Worm (Caenorhabditis elegans) whole organism, L1 larva: Measurements from ENCODE around the gene F26G1.11.

ENCODE experiments used
- C04F5.9 ChIP-seq: sonication (generic microtip); optimal IDR thresholded peaks from 2 replicates; lab custom pipeline; 2016; ENCODE audit warnings: missing genetic modification characterization, missing compliant biosample characterization
- Y116A8C.19 ChIP-seq: sonication (generic microtip); optimal IDR thresholded peaks from 2 replicates; lab custom pipeline; 2016; ENCODE audit warnings: missing compliant biosample characterization, missing genetic modification characterization, borderline replicate concordance
- aha-1 ChIP-seq: fragments of 150-350 bp; optimal IDR thresholded peaks from 2 replicates; lab custom pipeline; 2014; ENCODE audit warnings: missing biosample characterization, missing genetic modification characterization
- aly-2 ChIP-seq: fragments of 150-350 bp; optimal IDR thresholded peaks from 2 replicates; lab custom pipeline; 2014; ENCODE audit warnings: missing biosample characterization, missing genetic modification characterization
- blmp-1 ChIP-seq: fragments of 150-350 bp; optimal IDR thresholded peaks from 2 replicates; lab custom pipeline; 2014; ENCODE audit warnings: missing biosample characterization, missing genetic modification characterization
- ceh-8 ChIP-seq: fragments of 200-800 bp; sonication (Bioruptor generic); optimal IDR thresholded peaks from 2 replicates; lab custom pipeline; 2018; ENCODE audit warnings: mild to moderate bottlenecking, missing genetic modification characterization, moderate library complexity, missing compliant biosample characterization
- ceh-82 ChIP-seq, 3 experiments: fragments of 150-350 bp in 1 of 3; sonication (generic microtip) in 2 of 3; optimal IDR thresholded peaks; 2 replicates each; lab custom pipeline; 2014 to 2017; ENCODE audit warnings: missing biosample characterization in 3 of 3, missing genetic modification characterization in 3 of 3
- ceh-88 ChIP-seq: fragments of 200-800 bp; sonication (Bioruptor generic); IDR thresholded peaks from 2 replicates; pipeline ENCODE4 v1.3.6; 2022; ENCODE audit warnings: missing genetic modification characterization, missing compliant biosample characterization
- dpl-1 ChIP-seq, 3 experiments: fragments of 150-350 bp in 2 of 3; sonication (generic microtip) in 1 of 3; optimal IDR thresholded peaks; 2 replicates each; lab custom pipeline; 2014 to 2017; ENCODE audit warnings: missing biosample characterization in 3 of 3, missing genetic modification characterization in 3 of 3, missing genetic modification reagents in 3 of 3
- efl-1 ChIP-seq, 4 experiments: fragments of 150-350 bp; optimal IDR thresholded peaks in 3 of 4; peaks in 1 of 4; 1 replicate in 1 of 4; 2 replicates in 3 of 4; lab custom pipeline; 2014; ENCODE audit warnings: missing biosample characterization in 2 of 4, missing genetic modification characterization in 2 of 4, missing genetic modification reagents in 2 of 4
- efl-3 ChIP-seq: fragments of 200-800 bp; sonication (Bioruptor generic); optimal IDR thresholded peaks from 2 replicates; lab custom pipeline; 2018; ENCODE audit warnings: mild to moderate bottlenecking, missing genetic modification characterization, missing compliant biosample characterization
- egl-27 ChIP-seq, 2 experiments: fragments of 150-350 bp in 1 of 2; sonication (generic microtip); optimal IDR thresholded peaks; 3 replicates each; lab custom pipeline; 2017 to 2018; ENCODE audit warnings: missing biosample characterization in 2 of 2, missing genetic modification characterization in 2 of 2, missing genetic modification reagents in 2 of 2
- elt-3 ChIP-seq, 6 experiments: fragments of 150-350 bp in 1 of 6; sonication (generic microtip); optimal IDR thresholded peaks; 2 replicates each; lab custom pipeline; 2017 to 2018; ENCODE audit warnings: missing biosample characterization in 6 of 6, missing genetic modification characterization in 6 of 6, inconsistent platforms in 1 of 6
- fkh-4 ChIP-seq: sonication (generic microtip); optimal IDR thresholded peaks from 2 replicates; lab custom pipeline; 2016; ENCODE audit warnings: missing compliant biosample characterization, missing genetic modification characterization, borderline replicate concordance
- fkh-8 ChIP-seq: sonication (generic microtip); optimal IDR thresholded peaks from 2 replicates; lab custom pipeline; 2016; ENCODE audit warnings: mild to moderate bottlenecking, missing genetic modification characterization, missing compliant biosample characterization
- fos-1 ChIP-seq: fragments of 150-350 bp; optimal IDR thresholded peaks from 2 replicates; lab custom pipeline; 2014; ENCODE audit warnings: missing biosample characterization, missing genetic modification characterization
- hlh-4 ChIP-seq: sonication (generic microtip); optimal IDR thresholded peaks from 2 replicates; lab custom pipeline; 2016; ENCODE audit warnings: mild to moderate bottlenecking, missing genetic modification characterization, missing compliant biosample characterization
- irx-1 ChIP-seq: sonication (generic microtip); optimal IDR thresholded peaks from 2 replicates; lab custom pipeline; 2016; ENCODE audit warnings: missing genetic modification characterization, missing compliant biosample characterization
- isw-1 ChIP-seq: fragments of 200-800 bp; sonication (Bioruptor generic); IDR thresholded peaks from 2 replicates; pipeline ENCODE4 v1.3.6; 2022; ENCODE audit warnings: missing genetic modification characterization, missing compliant biosample characterization
- lin-14 ChIP-seq: fragments of 200-800 bp; sonication (Bioruptor generic); optimal IDR thresholded peaks from 2 replicates; lab custom pipeline; 2018; ENCODE audit warnings: mild to moderate bottlenecking, missing genetic modification characterization, moderate library complexity, missing compliant biosample characterization
- lin-35 ChIP-seq, 2 experiments: fragments of 150-350 bp; optimal IDR thresholded peaks; 2 replicates each; lab custom pipeline; 2014; ENCODE audit warnings: missing biosample characterization in 2 of 2, missing genetic modification characterization in 2 of 2, missing genetic modification reagents in 2 of 2
- lir-3 ChIP-seq: sonication (generic microtip); optimal IDR thresholded peaks from 2 replicates; lab custom pipeline; 2016; ENCODE audit warnings: mild to moderate bottlenecking, missing genetic modification characterization, moderate library complexity, missing compliant biosample characterization; ENCODE audit not compliant: poor library complexity
- mab-9 ChIP-seq: fragments of 200-800 bp; sonication (Bioruptor generic); IDR thresholded peaks from 2 replicates; pipeline ENCODE4 v1.3.6; 2022; ENCODE audit warnings: missing genetic modification reagents, missing genetic modification characterization, missing compliant biosample characterization
- mdl-1 ChIP-seq, 2 experiments: fragments of 150-350 bp; optimal IDR thresholded peaks; 2 replicates each; lab custom pipeline; 2014 to 2017; ENCODE audit warnings: missing biosample characterization in 2 of 2, missing genetic modification characterization in 2 of 2, inconsistent platforms in 1 of 2
- mef-2 ChIP-seq: fragments of 150-350 bp; optimal IDR thresholded peaks from 2 replicates; lab custom pipeline; 2014; ENCODE audit warnings: missing biosample characterization, missing genetic modification characterization
- nhr-20 ChIP-seq: sonication (generic microtip); optimal IDR thresholded peaks from 2 replicates; lab custom pipeline; 2016; ENCODE audit warnings: mild to moderate bottlenecking, missing genetic modification characterization, missing compliant biosample characterization
- nhr-237 ChIP-seq: fragments of 150-350 bp; optimal IDR thresholded peaks from 2 replicates; lab custom pipeline; 2014; ENCODE audit warnings: missing biosample characterization, missing genetic modification characterization
- nhr-71 ChIP-seq: sonication (generic microtip); optimal IDR thresholded peaks from 2 replicates; lab custom pipeline; 2016; ENCODE audit warnings: mild to moderate bottlenecking, missing genetic modification characterization, moderate library complexity, missing compliant biosample characterization
- nhr-84 ChIP-seq: sonication (generic microtip); optimal IDR thresholded peaks from 2 replicates; lab custom pipeline; 2017; ENCODE audit warnings: missing biosample characterization, missing genetic modification characterization
- nhr-85 ChIP-seq: sonication (generic microtip); peaks from one replicate; lab custom pipeline; 2016; ENCODE audit warnings: missing genetic modification characterization, inconsistent platforms, missing compliant biosample characterization
- nhr-90 ChIP-seq: sonication (generic microtip); optimal IDR thresholded peaks from 2 replicates; lab custom pipeline; 2016; ENCODE audit warnings: mild to moderate bottlenecking, missing genetic modification characterization, missing compliant biosample characterization; ENCODE audit not compliant: poor library complexity
- pag-3 ChIP-seq: sonication (generic microtip); optimal IDR thresholded peaks from 2 replicates; lab custom pipeline; 2017; ENCODE audit warnings: missing genetic modification characterization, mild to moderate bottlenecking, missing compliant biosample characterization, antibody characterized with exemption, borderline replicate concordance; ENCODE audit not compliant: insufficient read depth
- pax-3 ChIP-seq: fragments of 200-800 bp; sonication (Bioruptor generic); optimal IDR thresholded peaks from 2 replicates; lab custom pipeline; 2018; ENCODE audit warnings: mild to moderate bottlenecking, missing genetic modification characterization, moderate library complexity, missing compliant biosample characterization
- pqm-1 ChIP-seq: sonication (generic microtip); optimal IDR thresholded peaks from 3 replicates; lab custom pipeline; 2017; ENCODE audit warnings: missing biosample characterization, missing genetic modification characterization
- rnt-1 ChIP-seq: sonication (generic microtip); optimal IDR thresholded peaks from 2 replicates; lab custom pipeline; 2016; ENCODE audit warnings: mild to moderate bottlenecking, missing genetic modification characterization, moderate library complexity, missing compliant biosample characterization
- swsn-7 ChIP-seq: sonication (generic microtip); optimal IDR thresholded peaks from 2 replicates; lab custom pipeline; 2016; ENCODE audit warnings: missing genetic modification characterization, missing compliant biosample characterization
- tbx-2 ChIP-seq: sonication (generic microtip); optimal IDR thresholded peaks from 2 replicates; lab custom pipeline; 2016; ENCODE audit warnings: missing genetic modification characterization, missing compliant biosample characterization
- tlp-1 ChIP-seq: fragments of 150-350 bp; optimal IDR thresholded peaks from 2 replicates; lab custom pipeline; 2014; ENCODE audit warnings: missing biosample characterization, missing genetic modification characterization
- unc-30 ChIP-seq: sonication (generic microtip); optimal IDR thresholded peaks from 2 replicates; lab custom pipeline; 2017; ENCODE audit warnings: missing biosample characterization, missing genetic modification characterization
- unc-86 ChIP-seq: sonication (generic microtip); optimal IDR thresholded peaks from 2 replicates; lab custom pipeline; 2016; ENCODE audit warnings: missing genetic modification characterization, missing compliant biosample characterization
- unc-98 ChIP-seq: fragments of 200-800 bp; sonication (Bioruptor generic); IDR thresholded peaks from 2 replicates; pipeline ENCODE4 v1.3.6; 2022; ENCODE audit warnings: missing genetic modification characterization, missing compliant biosample characterization
- xbp-1 ChIP-seq: sonication (generic microtip); optimal IDR thresholded peaks from 2 replicates; lab custom pipeline; 2016; ENCODE audit warnings: missing genetic modification characterization, missing compliant biosample characterization
- ztf-11 ChIP-seq, 2 experiments: sonication (generic microtip); optimal IDR thresholded peaks; 2 replicates each; lab custom pipeline; 2016 to 2017; ENCODE audit warnings: missing genetic modification characterization in 2 of 2, missing biosample characterization in 1 of 2, missing compliant biosample characterization in 1 of 2

Gene F26G1.11

DNA sequence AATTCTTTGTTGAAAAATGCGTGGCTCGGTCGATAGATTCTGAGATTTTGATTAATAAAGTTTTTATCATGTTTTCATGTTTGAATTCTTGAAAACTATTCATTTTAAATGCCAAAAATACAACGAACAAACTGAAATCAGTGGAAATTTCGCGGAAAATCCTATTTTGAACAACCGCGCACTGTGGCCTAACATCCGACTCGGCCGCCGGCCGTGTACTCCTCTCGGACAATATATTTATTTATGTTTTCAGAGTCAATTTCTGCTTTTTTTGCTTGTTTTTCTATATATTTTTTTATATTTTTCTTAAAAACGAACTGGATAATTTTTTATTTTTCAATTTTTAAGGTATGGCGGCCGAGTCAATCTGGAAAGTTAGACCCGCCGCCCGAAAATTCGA is 14.3 kb downstream of the F26G1.11 start, which contains the start of gene F26G1.1 (continued):
- TF ChIP-seq fos-1 (tag; lab: Kevin White, UChicago) (peak; percentile 18), aha-1 (tag; lab: Kevin White, UChicago) (no peak), swsn-7 (tag; lab: Kevin White, UChicago) (peak; percentile 78), irx-1 (tag; lab: Kevin White, UChicago) (peak; percentile 96), xbp-1 (tag; lab: Kevin White, UChicago) (peak; percentile 78), pag-3 (no peak), efl-3 (GFP tag; lab: Kevin White, UChicago) (peak; percentile 27), egl-27 (tag; optimal IDR thresholded peaks at IDR 0.05; lab: Kevin White, UChicago) (no peak), Y116A8C.19 (tag; lab: Kevin White, UChicago) (peak; percentile 64), nhr-237 (tag; lab: Kevin White, UChicago) (no peak), blmp-1 (tag; lab: Kevin White, UChicago) (peak; percentile 46), nhr-90 (tag; lab: Kevin White, UChicago) (peak; percentile 93), C04F5.9 (tag; lab: Kevin White, UChicago) (peak; percentile 74), mef-2 (no peak), nhr-71 (tag; lab: Kevin White, UChicago) (peak; percentile 85), fkh-8 (tag; lab: Kevin White, UChicago) (peak; percentile 64), rnt-1 (tag; lab: Kevin White, UChicago) (peak; percentile 98), pax-3 (peak; percentile 90), nhr-20 (tag; lab: Kevin White, UChicago) (peak; percentile 75), aly-2 (no peak), tbx-2 (tag; lab: Kevin White, UChicago) (peak; percentile 89), unc-30 (no peak), nhr-84 (tag; lab: Kevin White, UChicago) (no peak), ztf-11 (tag; optimal IDR thresholded peaks at IDR 0.05; lab: Kevin White, UChicago) (peak in 1 of 2 experiments; percentile 94), lir-3 (peak; percentile 95), mab-9 (GFP tag; lab: Robert Waterston, UW) (peak; percentile 76), fkh-4 (peak; percentile 94), ceh-82 (tag; optimal IDR thresholded peaks at IDR 0.05; lab: Kevin White, UChicago) (peak; percentile 29 to 53 (median 49)), mdl-1 (tag; optimal IDR thresholded peaks at IDR 0.05; lab: Kevin White, UChicago) (peak in 1 of 2 experiments; percentile 50), isw-1 (peak; percentile 72), efl-1 (optimal IDR thresholded peaks at IDR 0.05; lab: Kevin White, UChicago) (peak; percentile 59 to 92), efl-1 (GFP tag; optimal IDR thresholded peaks at IDR 0.05 in 1 of 2; lab: Kevin White, UChicago) (peak; percentile 93 to 99)

DNA sequence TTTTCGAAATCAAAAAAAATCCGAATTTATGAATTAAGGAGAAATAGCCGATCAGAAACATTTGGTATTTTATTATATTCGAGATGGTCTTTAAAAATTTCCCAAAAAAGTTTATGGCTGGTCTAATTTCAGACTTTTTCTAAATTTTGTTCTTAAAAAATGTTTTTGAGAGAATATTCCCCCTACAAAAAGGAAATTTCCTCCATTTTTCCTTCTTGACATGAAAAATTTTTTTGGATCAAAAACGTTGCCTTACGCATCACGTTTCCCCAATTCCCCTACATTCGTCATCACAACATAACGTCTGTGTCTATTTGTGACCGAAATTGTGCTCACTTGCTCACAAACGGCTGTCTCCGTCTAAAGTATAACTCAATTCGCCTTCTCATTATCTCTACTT is 16.4 kb downstream of the F26G1.11 start:
- no peak for TF ChIP-seq ceh-8 (GFP tag; lab: Kevin White, UChicago)
- no peak for TF ChIP-seq pqm-1 (tag; lab: Kevin White, UChicago)

DNA sequence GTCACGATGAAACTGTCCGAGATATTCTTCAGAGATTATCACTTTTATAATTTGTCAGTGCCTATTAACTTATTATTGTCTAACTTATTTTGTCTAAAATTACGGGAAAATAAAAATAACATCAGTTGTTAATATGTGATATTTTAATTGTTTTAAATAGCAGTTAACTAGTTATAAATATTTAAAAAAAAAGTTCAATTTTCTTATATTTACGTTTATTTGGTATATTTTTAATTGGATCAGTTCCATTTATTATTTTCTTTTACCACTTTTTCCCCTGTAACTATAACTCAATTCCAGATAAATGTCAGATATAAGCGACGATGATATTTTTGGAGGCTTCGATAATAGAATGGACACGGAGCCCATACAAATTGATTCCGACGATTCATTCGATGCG is 18.5 kb downstream of the F26G1.11 start, which contains the start of gene C33F10.4:
Gene C33F10.4, plus strand, starts transcription at position 301 of the 400 bp plus-strand sequence.
- TF ChIP-seq unc-86 (tag; lab: Kevin White, UChicago) (no peak), hlh-4 (tag; lab: Kevin White, UChicago) (no peak), pqm-1 (tag; lab: Kevin White, UChicago) (no peak), pag-3 (no peak), isw-1 (no peak), C04F5.9 (tag; lab: Kevin White, UChicago) (no peak), nhr-85 (tag; lab: Kevin White, UChicago) (no peak), unc-30 (no peak), lin-35 (GFP tag; optimal IDR thresholded peaks at IDR 0.05; lab: Kevin White, UChicago) (no peak), elt-3 (tag; optimal IDR thresholded peaks at IDR 0.05; lab: Kevin White, UChicago) (no peak), lin-14 (no peak), tlp-1 (tag; lab: Kevin White, UChicago) (no peak), fos-1 (tag; lab: Kevin White, UChicago) (no peak), unc-98 (GFP tag; lab: Robert Waterston, UW) (no peak), dpl-1 (GFP tag; optimal IDR thresholded peaks at IDR 0.05; lab: Kevin White, UChicago) (no peak), ceh-8 (GFP tag; lab: Kevin White, UChicago) (no peak), ceh-88 (GFP tag; lab: Robert Waterston, UW) (no peak)
